Worm (Caenorhabditis elegans): ENCODE data around the gene F31E8.5.

The F31E8.5 gene

ce11 chrII:6830923-6831322 lies 23.9 kb upstream of the F31E8.5 start:
- no peak for TF ChIP-seq sdz-38 (tag; optimal IDR thresholded peaks at IDR 0.05)
- 0 out of 2 replicates have a peak, but pooled peaks have one; percentile 10 for TF ChIP-seq madf-3 (GFP tag; IDR thresholded peaks at IDR 0.05)

DNA sequence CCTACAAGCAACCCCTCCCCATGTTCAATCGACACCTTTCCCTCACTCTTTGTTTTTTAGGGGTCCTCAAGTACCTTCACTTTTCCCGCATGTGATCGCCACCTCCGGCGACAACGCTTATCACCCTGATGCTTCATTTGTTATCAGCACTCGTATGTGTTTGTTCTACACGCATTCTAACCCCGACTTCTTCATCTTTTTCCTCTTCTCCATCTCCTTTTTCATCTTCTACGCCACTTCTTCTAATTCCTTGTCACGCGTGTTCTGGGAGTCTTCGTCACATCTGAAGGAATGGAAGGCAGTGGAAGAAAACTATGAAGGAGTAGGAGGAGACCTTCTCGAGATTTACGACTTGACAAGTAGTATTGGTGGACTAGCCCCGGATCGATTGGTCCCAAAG lies 22.9 kb upstream of the F31E8.5 start:
- TF ChIP-seq dox-1 (GFP tag; IDR thresholded peaks at IDR 0.05) (0 out of 2 replicates have a peak, but pooled peaks have one; percentile 18), F39B2.1 (GFP tag; IDR thresholded peaks at IDR 0.05) (no peak)

DNA sequence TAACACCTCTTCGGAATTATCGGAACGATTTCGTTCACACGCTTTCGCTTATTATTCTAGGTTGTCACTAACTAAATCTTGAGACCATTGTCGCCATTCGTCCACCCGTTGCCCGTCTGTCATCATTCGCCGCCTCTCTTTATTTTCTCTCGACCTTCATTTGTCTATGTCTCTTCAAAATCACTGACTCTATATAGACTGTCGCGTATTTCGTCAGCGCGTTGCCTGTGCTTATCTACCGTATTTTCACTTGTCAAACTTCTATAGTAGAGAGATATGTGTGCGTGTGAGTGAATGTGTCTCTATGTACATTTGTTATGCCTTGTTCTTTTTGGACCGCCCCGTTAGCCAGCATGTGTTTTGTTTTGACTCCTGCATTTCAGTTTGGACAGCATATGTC lies 22.0 kb upstream of the F31E8.5 start:
- TF ChIP-seq pbrm-1 (GFP tag; IDR thresholded peaks at IDR 0.05): no peak
- TF ChIP-seq sdz-38 (tag; optimal IDR thresholded peaks at IDR 0.05): no peak
- TF ChIP-seq hlh-26 (GFP tag; conservative IDR thresholded peaks at IDR 0.05): no peak
- no peak for TF ChIP-seq hlh-12 (tag; optimal IDR thresholded peaks at IDR 0.05)
- no peak for TF ChIP-seq B0336.3 (GFP tag; IDR thresholded peaks at IDR 0.05)
- TF ChIP-seq dox-1 (GFP tag; IDR thresholded peaks at IDR 0.05): 0 out of 2 replicates have a peak, but pooled peaks have one; percentile 22
- TF ChIP-seq mes-4 (tag; optimal IDR thresholded peaks at IDR 0.05): no peak
- no peak for TF ChIP-seq ceh-58 (GFP tag; IDR thresholded peaks at IDR 0.05)
- no peak for TF ChIP-seq ceh-40 (GFP tag; IDR thresholded peaks at IDR 0.05)
- no peak for TF ChIP-seq zim-3 (tag; optimal IDR thresholded peaks at IDR 0.05)
- TF ChIP-seq lin-35 (GFP tag; optimal IDR thresholded peaks at IDR 0.05): no peak
- TF ChIP-seq Y95B8A.8 (GFP tag; IDR thresholded peaks at IDR 0.05): no peak
- no peak for TF ChIP-seq ztf-25 (GFP tag; IDR thresholded peaks at IDR 0.05)
- TF ChIP-seq Y53F4B.3 (GFP tag; IDR thresholded peaks at IDR 0.05): no peak
- no peak for TF ChIP-seq ama-1 (optimal IDR thresholded peaks at IDR 0.05)
- TF ChIP-seq ama-1 (GFP tag; optimal IDR thresholded peaks at IDR 0.05): no peak
- TF ChIP-seq F49E8.2 (tag; optimal IDR thresholded peaks at IDR 0.05; ENCODE audit: insufficient read depth): no peak
- peak; percentile 74 for TF ChIP-seq nhr-80 (tag; optimal IDR thresholded peaks at IDR 0.05)
- no peak for TF ChIP-seq snpc-1.3 (tag; optimal IDR thresholded peaks at IDR 0.05; ENCODE audit: insufficient read depth)
- TF ChIP-seq madf-6 (GFP tag; IDR thresholded peaks at IDR 0.05): no peak
- no peak for TF ChIP-seq C17E4.6 (GFP tag; IDR thresholded peaks at IDR 0.05)
- TF ChIP-seq lin-26 (GFP tag; IDR thresholded peaks at IDR 0.05): no peak
- no peak for TF ChIP-seq dpff-1 (tag; optimal IDR thresholded peaks at IDR 0.05)
- no peak for TF ChIP-seq snpc-4 (GFP tag; optimal IDR thresholded peaks at IDR 0.05)
- peak in 1 of 4 experiments; percentile 2 for TF ChIP-seq snpc-4 (tag; optimal IDR thresholded peaks at IDR 0.05)
- TF ChIP-seq unc-62 (GFP tag; optimal IDR thresholded peaks at IDR 0.05): peak; percentile 79
- TF ChIP-seq ztf-18 (tag; optimal IDR thresholded peaks at IDR 0.05): no peak
- TF ChIP-seq cebp-2 (GFP tag; IDR thresholded peaks at IDR 0.05): no peak
- no peak for TF ChIP-seq lsy-27 (tag; optimal IDR thresholded peaks at IDR 0.05; ENCODE audit: borderline replicate concordance, insufficient read depth)
- TF ChIP-seq nhr-90 (tag; optimal IDR thresholded peaks at IDR 0.05): no peak
- TF ChIP-seq F33H1.4 (GFP tag; IDR thresholded peaks at IDR 0.05): no peak
- TF ChIP-seq hrde-1 (tag; optimal IDR thresholded peaks at IDR 0.05; ENCODE audit: borderline replicate concordance): no peak
- TF ChIP-seq lir-1 (GFP tag; conservative IDR thresholded peaks at IDR 0.05): no peak
- no peak for TF ChIP-seq sptf-2 (GFP tag; optimal IDR thresholded peaks at IDR 0.05)
- no peak for TF ChIP-seq rpc-1 (optimal IDR thresholded peaks at IDR 0.05)
- TF ChIP-seq rpc-1 (tag; optimal IDR thresholded peaks at IDR 0.05): no peak
- no peak for TF ChIP-seq C06A6.2 (GFP tag; conservative IDR thresholded peaks at IDR 0.05)
- no peak for TF ChIP-seq cebp-1 (GFP tag; IDR thresholded peaks at IDR 0.05)
- TF ChIP-seq cebp-1 (tag; optimal IDR thresholded peaks at IDR 0.05): peak; percentile 62
- no peak for TF ChIP-seq F22D6.2 (tag; optimal IDR thresholded peaks at IDR 0.05)
- TF ChIP-seq mcd-1 (GFP tag; IDR thresholded peaks at IDR 0.05): no peak
- TF ChIP-seq snpc-3.4 (tag; optimal IDR thresholded peaks at IDR 0.05): no peak
- no peak for TF ChIP-seq K11D2.4 (GFP tag; IDR thresholded peaks at IDR 0.05)
- TF ChIP-seq nfya-2 (GFP tag; IDR thresholded peaks at IDR 0.05): no peak
- peak; percentile 49; the same call in 1 of the 2 replicates for TF ChIP-seq hmg-1.2 (GFP tag; IDR thresholded peaks at IDR 0.05)
